Worm (Caenorhabditis elegans) whole organism, L4 larva: ENCODE results near the gene htrl-1.

Source experiments
- D1046.2 ChIP-seq: fragments of 200-800 bp; sonication (Bioruptor generic); IDR thresholded peaks from 2 replicates; pipeline ENCODE4 v1.3.6; 2022; ENCODE audit warnings: missing genetic modification characterization, missing compliant biosample characterization
- F10B5.3 ChIP-seq: sonication (generic microtip); optimal IDR thresholded peaks from 2 replicates; lab custom pipeline; 2016; ENCODE audit warnings: mild to moderate bottlenecking, missing genetic modification characterization, missing compliant biosample characterization
- F49E8.2 ChIP-seq: sonication (generic microtip); optimal IDR thresholded peaks from 2 replicates; lab custom pipeline; 2016; ENCODE audit warnings: missing compliant biosample characterization, mild to moderate bottlenecking, missing genetic modification characterization, borderline replicate concordance
- T20F7.1 ChIP-seq: fragments of 200-800 bp; sonication (Bioruptor generic); optimal IDR thresholded peaks from 2 replicates; lab custom pipeline; 2018; ENCODE audit warnings: mild to moderate bottlenecking, missing genetic modification characterization, missing compliant biosample characterization
- T26A8.4 ChIP-seq: fragments of 200-800 bp; sonication (Bioruptor generic); IDR thresholded peaks from 2 replicates; pipeline ENCODE4 v1.3.6; 2022; ENCODE audit warnings: missing genetic modification characterization, missing compliant biosample characterization
- Y5F2A.4 ChIP-seq: fragments of 200-800 bp; sonication (Bioruptor generic); optimal IDR thresholded peaks from 2 replicates; lab custom pipeline; 2018; ENCODE audit warnings: mild to moderate bottlenecking, missing genetic modification characterization, missing compliant biosample characterization
- ZK337.2 ChIP-seq: fragments of 200-800 bp; sonication (Bioruptor generic); IDR thresholded peaks from 2 replicates; pipeline ENCODE4 v1.3.6; 2022; ENCODE audit warnings: missing genetic modification reagents, missing genetic modification characterization, missing compliant biosample characterization
- aha-1 ChIP-seq: fragments of 150-350 bp; peaks from one replicate; lab custom pipeline; 2014; ENCODE audit warnings: missing biosample characterization, missing genetic modification characterization
- attf-4 ChIP-seq: sonication (generic microtip); optimal IDR thresholded peaks from 3 replicates; lab custom pipeline; 2017; ENCODE audit warnings: missing biosample characterization, missing genetic modification characterization
- ceh-20 ChIP-seq: fragments of 200-800 bp; sonication (Bioruptor generic); IDR thresholded peaks from 2 replicates; pipeline ENCODE4 v1.3.6; 2022; ENCODE audit warnings: missing genetic modification reagents, missing genetic modification characterization, missing compliant biosample characterization
- ceh-28 ChIP-seq: fragments of 150-350 bp; optimal IDR thresholded peaks from 2 replicates; lab custom pipeline; 2014; ENCODE audit warnings: missing biosample characterization, missing genetic modification reagents, missing genetic modification characterization
- ctbp-1 ChIP-seq: fragments of 200-800 bp; sonication (Bioruptor generic); IDR thresholded peaks from 2 replicates; pipeline ENCODE4 v1.3.6; 2022; ENCODE audit warnings: missing genetic modification reagents, missing genetic modification characterization, missing compliant biosample characterization
- daf-19 ChIP-seq: fragments of 200-800 bp; sonication (Bioruptor generic); conservative IDR thresholded peaks from 2 replicates; pipeline ENCODE4 v1.3.6; 2022; ENCODE audit warnings: missing genetic modification characterization, missing compliant biosample characterization
- daf-8 ChIP-seq: fragments of 200-800 bp; sonication (Bioruptor generic); IDR thresholded peaks from 2 replicates; pipeline ENCODE4 v1.3.6; 2022; ENCODE audit warnings: missing genetic modification characterization, missing compliant biosample characterization
- dmd-6 ChIP-seq: fragments of 200-800 bp; sonication (Bioruptor generic); IDR thresholded peaks from 2 replicates; pipeline ENCODE4 v1.3.6; 2022; ENCODE audit warnings: missing genetic modification reagents, missing genetic modification characterization, missing compliant biosample characterization
- dmd-9 ChIP-seq: fragments of 200-800 bp; sonication (Bioruptor generic); IDR thresholded peaks from 2 replicates; pipeline ENCODE4 v1.3.6; 2022; ENCODE audit warnings: missing genetic modification reagents, missing genetic modification characterization, missing compliant biosample characterization
- dpl-1 ChIP-seq: fragments of 150-350 bp; optimal IDR thresholded peaks from 2 replicates; lab custom pipeline; 2014; ENCODE audit warnings: missing biosample characterization, missing genetic modification reagents, missing genetic modification characterization
- duxl-1 ChIP-seq: sonication (generic microtip); optimal IDR thresholded peaks from 2 replicates; lab custom pipeline; 2016; ENCODE audit warnings: mild to moderate bottlenecking, missing genetic modification characterization, moderate library complexity, missing compliant biosample characterization; ENCODE audit not compliant: poor library complexity
- dve-1 ChIP-seq: sonication (generic microtip); optimal IDR thresholded peaks from 2 replicates; lab custom pipeline; 2017; ENCODE audit warnings: antibody characterized with exemption, mild to moderate bottlenecking, missing genetic modification characterization, missing compliant biosample characterization; ENCODE audit not compliant: insufficient read depth
- fkh-10 ChIP-seq: fragments of 150-350 bp; optimal IDR thresholded peaks from 2 replicates; lab custom pipeline; 2014; ENCODE audit warnings: missing biosample characterization, missing genetic modification reagents, missing genetic modification characterization
- hif-1 ChIP-seq, 2 experiments: sonication (generic microtip); optimal IDR thresholded peaks; 2 replicates each; lab custom pipeline; 2016 to 2017; ENCODE audit warnings: missing compliant biosample characterization in 2 of 2, missing genetic modification characterization in 2 of 2, missing genetic modification reagents in 2 of 2, missing genotype in 2 of 2, mild to moderate bottlenecking in 1 of 2
- hmg-1.1 ChIP-seq: fragments of 200-800 bp; sonication (Bioruptor generic); IDR thresholded peaks from 2 replicates; pipeline ENCODE4 v1.3.6; 2022; ENCODE audit warnings: missing genetic modification reagents, missing genetic modification characterization, missing compliant biosample characterization
- lim-7 ChIP-seq: fragments of 200-800 bp; sonication (Bioruptor generic); IDR thresholded peaks from 2 replicates; pipeline ENCODE4 v1.3.6; 2022; ENCODE audit warnings: missing genetic modification characterization, missing compliant biosample characterization
- lin-1 ChIP-seq: fragments of 200-800 bp; sonication (Bioruptor generic); IDR thresholded peaks from 2 replicates; pipeline ENCODE4 v1.3.6; 2022; ENCODE audit warnings: missing genetic modification reagents, missing genetic modification characterization, missing compliant biosample characterization
- lin-13 ChIP-seq: fragments of 150-350 bp; optimal IDR thresholded peaks from 2 replicates; lab custom pipeline; 2014; ENCODE audit warnings: missing biosample characterization, missing genetic modification reagents, missing genetic modification characterization
- lin-15B ChIP-seq: fragments of 150-350 bp; sonication (generic microtip); optimal IDR thresholded peaks from 3 replicates; lab custom pipeline; 2014; ENCODE audit warnings: missing biosample characterization, missing genetic modification characterization
- lin-29 ChIP-seq: fragments of 200-800 bp; sonication (Bioruptor generic); IDR thresholded peaks from 2 replicates; pipeline ENCODE4 v1.3.6; 2022; ENCODE audit warnings: missing genetic modification reagents, missing genetic modification characterization, missing compliant biosample characterization
- lsy-2 ChIP-seq, 2 experiments: fragments of 150-350 bp in 1 of 2; sonication (generic microtip) in 1 of 2; optimal IDR thresholded peaks; 2 replicates each; lab custom pipeline; 2014 to 2017; ENCODE audit warnings: missing biosample characterization in 2 of 2, missing genetic modification characterization in 2 of 2
- madf-9 ChIP-seq: fragments of 200-800 bp; sonication (Bioruptor generic); conservative IDR thresholded peaks from 2 replicates; pipeline ENCODE4 v1.3.6; 2022; ENCODE audit warnings: missing genetic modification reagents, missing genetic modification characterization, missing compliant biosample characterization
- mdl-1 ChIP-seq, 2 experiments: fragments of 150-350 bp in 1 of 2; sonication (generic microtip) in 1 of 2; optimal IDR thresholded peaks; 2 replicates each; lab custom pipeline; 2014 to 2017; ENCODE audit warnings: missing biosample characterization in 2 of 2, missing genetic modification characterization in 2 of 2
- mxl-3 ChIP-seq: fragments of 200-800 bp; sonication (Bioruptor generic); optimal IDR thresholded peaks from 2 replicates; lab custom pipeline; 2018; ENCODE audit warnings: mild to moderate bottlenecking, missing genetic modification characterization, missing compliant biosample characterization
- nhr-102 ChIP-seq: sonication (generic microtip); optimal IDR thresholded peaks from 2 replicates; lab custom pipeline; 2016; ENCODE audit warnings: mild to moderate bottlenecking, missing genetic modification characterization, moderate library complexity, missing compliant biosample characterization
- nhr-11 ChIP-seq: fragments of 150-350 bp; optimal IDR thresholded peaks from 2 replicates; lab custom pipeline; 2014; ENCODE audit warnings: missing biosample characterization, missing genetic modification characterization
- nhr-111 ChIP-seq: fragments of 200-800 bp; sonication (Bioruptor generic); optimal IDR thresholded peaks from 2 replicates; lab custom pipeline; 2018; ENCODE audit warnings: mild to moderate bottlenecking, missing genetic modification characterization, missing compliant biosample characterization
- nhr-237 ChIP-seq: sonication (generic microtip); optimal IDR thresholded peaks from 2 replicates; lab custom pipeline; 2017; ENCODE audit warnings: missing biosample characterization, missing genetic modification characterization
- nhr-41 ChIP-seq: fragments of 200-800 bp; sonication (Bioruptor generic); IDR thresholded peaks from 2 replicates; pipeline ENCODE4 v1.3.6; 2022; ENCODE audit warnings: missing genetic modification reagents, missing genetic modification characterization, missing compliant biosample characterization
- nhr-48 ChIP-seq: sonication (generic microtip); optimal IDR thresholded peaks from 2 replicates; lab custom pipeline; 2016; ENCODE audit warnings: mild to moderate bottlenecking, missing genetic modification characterization, missing compliant biosample characterization
- nhr-76 ChIP-seq: fragments of 150-350 bp; optimal IDR thresholded peaks from 2 replicates; lab custom pipeline; 2014; ENCODE audit warnings: missing biosample characterization, missing genetic modification characterization
- nhr-77 ChIP-seq: fragments of 150-350 bp; optimal IDR thresholded peaks from 2 replicates; lab custom pipeline; 2014; ENCODE audit warnings: missing biosample characterization, missing genetic modification characterization
- pha-4 ChIP-seq, 2 experiments: fragments of 150-350 bp in 1 of 2; fragments of 200-800 bp in 1 of 2; sonication (Bioruptor generic) in 1 of 2; IDR thresholded peaks in 1 of 2; optimal IDR thresholded peaks in 1 of 2; 2 replicates each; pipeline versions ENCODE4 v1.3.6 to Lab custom; 2014 to 2022; ENCODE audit warnings: missing genetic modification characterization in 2 of 2, missing genetic modification reagents in 2 of 2, missing biosample characterization in 1 of 2, missing compliant biosample characterization in 1 of 2
- php-3 ChIP-seq: fragments of 200-800 bp; sonication (Bioruptor generic); IDR thresholded peaks from 2 replicates; pipeline ENCODE4 v1.3.6; 2022; ENCODE audit warnings: missing genetic modification reagents, missing genetic modification characterization, missing compliant biosample characterization
- saeg-2 ChIP-seq: fragments of 200-800 bp; sonication (Bioruptor generic); IDR thresholded peaks from 2 replicates; pipeline ENCODE4 v1.3.6; 2022; ENCODE audit warnings: missing genetic modification reagents, missing genetic modification characterization, missing compliant biosample characterization
- skn-1 ChIP-seq: fragments of 150-350 bp; optimal IDR thresholded peaks from 2 replicates; lab custom pipeline; 2014; ENCODE audit warnings: missing biosample characterization, missing genetic modification characterization
- snpc-4 ChIP-seq: fragments of 150-350 bp; optimal IDR thresholded peaks from 2 replicates; lab custom pipeline; 2014; ENCODE audit warnings: missing biosample characterization, missing genetic modification characterization
- spr-3 ChIP-seq: fragments of 200-800 bp; sonication (Bioruptor generic); optimal IDR thresholded peaks from 2 replicates; lab custom pipeline; 2018; ENCODE audit warnings: mild to moderate bottlenecking, missing genetic modification characterization, missing compliant biosample characterization
- tra-1 ChIP-seq: fragments of 200-800 bp; sonication (Bioruptor generic); IDR thresholded peaks from 2 replicates; pipeline ENCODE4 v1.3.6; 2022; ENCODE audit warnings: missing genetic modification reagents, missing genetic modification characterization, missing compliant biosample characterization
- unc-62 ChIP-seq, 3 experiments: fragments of 150-350 bp in 1 of 3; sonication (generic microtip); optimal IDR thresholded peaks in 2 of 3; peaks in 1 of 3; 1 replicate in 1 of 3; 2 replicates in 2 of 3; lab custom pipeline; 2014 to 2017; ENCODE audit warnings: missing biosample characterization in 3 of 3, missing genetic modification characterization in 3 of 3, missing genetic modification reagents in 3 of 3, missing genotype in 1 of 3
- vab-7 ChIP-seq: fragments of 200-800 bp; sonication (Bioruptor generic); IDR thresholded peaks from 2 replicates; pipeline ENCODE4 v1.3.6; 2022; ENCODE audit warnings: missing genetic modification reagents, missing genetic modification characterization, missing compliant biosample characterization
- zag-1 ChIP-seq: fragments of 150-350 bp; optimal IDR thresholded peaks from 2 replicates; lab custom pipeline; 2014; ENCODE audit warnings: missing biosample characterization, missing genetic modification characterization
- zip-11 ChIP-seq: fragments of 200-800 bp; sonication (Bioruptor generic); IDR thresholded peaks from 2 replicates; pipeline ENCODE4 v1.3.6; 2022; ENCODE audit warnings: missing genetic modification characterization, missing compliant biosample characterization

Gene htrl-1

DNA sequence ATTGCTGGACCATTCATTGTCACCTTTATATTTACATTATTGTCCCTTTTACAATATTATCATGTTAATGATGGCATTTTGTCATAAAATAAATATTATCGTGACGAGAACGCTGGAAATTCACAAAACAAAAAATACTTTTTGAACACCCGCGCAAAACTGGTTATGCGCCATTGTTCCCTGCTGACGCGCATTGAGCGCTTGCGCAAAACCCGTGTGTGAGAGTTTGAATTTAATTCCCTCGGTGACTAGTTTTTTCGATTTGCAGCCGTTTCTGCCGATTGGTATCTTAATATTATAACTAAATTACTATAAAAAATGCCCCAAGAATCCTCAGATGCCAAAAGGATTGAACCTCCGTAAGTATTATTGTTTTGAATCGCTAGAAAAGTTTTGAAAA lies 25.3 kb upstream of the htrl-1 start, which contains the start of gene pafo-1:
Gene pafo-1, plus strand, starts transcription at position 256 of the 400 bp plus-strand sequence.
- TF ChIP-seq tra-1 (GFP tag; lab: Robert Waterston, UW) (no peak; the same call in 1 of the 2 replicates), aha-1 (tag; lab: Kevin White, UChicago) (peak; percentile 96), spr-3 (GFP tag; lab: Kevin White, UChicago) (peak; percentile 39), attf-4 (tag; lab: Kevin White, UChicago) (no peak), hif-1 (tag; optimal IDR thresholded peaks at IDR 0.05; lab: Kevin White, UChicago) (peak in 1 of 2 experiments; percentile 45), zag-1 (tag; lab: Kevin White, UChicago) (no peak), ceh-20 (GFP tag; lab: Robert Waterston, UW) (peak; percentile 82), zip-11 (GFP tag; lab: Robert Waterston, UW) (no peak), lsy-2 (tag; optimal IDR thresholded peaks at IDR 0.05; lab: Kevin White, UChicago) (no peak), dmd-9 (GFP tag; lab: Robert Waterston, UW) (no peak), lim-7 (GFP tag; lab: Robert Waterston, UW) (0 out of 2 replicates have a peak, but pooled peaks have one; percentile 9), dpl-1 (GFP tag; lab: Kevin White, UChicago) (peak; percentile 99), ZK337.2 (no peak), unc-62 (GFP tag; optimal IDR thresholded peaks at IDR 0.05 in 1 of 2; lab: Kevin White, UChicago) (peak in 1 of 2 experiments; percentile 72), unc-62 (tag; optimal IDR thresholded peaks at IDR 0.05; lab: Kevin White, UChicago) (no peak), php-3 (peak; percentile 72), Y5F2A.4 (GFP tag; lab: Kevin White, UChicago) (no peak), nhr-76 (tag; lab: Kevin White, UChicago) (no peak), lin-15B (tag; lab: Kevin White, UChicago) (peak; percentile 9), nhr-11 (peak; percentile 57), D1046.2 (GFP tag; lab: Robert Waterston, UW) (0 out of 2 replicates have a peak, but pooled peaks have one; percentile 31), F10B5.3 (tag; lab: Kevin White, UChicago) (peak; percentile 73), F49E8.2 (tag; lab: Kevin White, UChicago) (peak; percentile 80), nhr-77 (tag; lab: Kevin White, UChicago) (peak; percentile 54), lin-29 (GFP tag; lab: Robert Waterston, UW) (no peak), nhr-41 (GFP tag; lab: Robert Waterston, UW) (no peak), duxl-1 (tag; lab: Kevin White, UChicago) (peak; percentile 86), dmd-6 (peak; percentile 84), skn-1 (no peak), hmg-1.1 (GFP tag; lab: Robert Waterston, UW) (peak; percentile 81), snpc-4 (no peak), fkh-10 (GFP tag; lab: Kevin White, UChicago) (peak; percentile 57), daf-19 (peak; percentile 66; the same call in 1 of the 2 replicates), madf-9 (GFP tag; lab: Robert Waterston, UW) (peak; percentile 46; the same call in 1 of the 2 replicates), lin-13 (GFP tag; lab: Kevin White, UChicago) (peak; percentile 75), dve-1 (tag; lab: Kevin White, UChicago) (peak; percentile 81), ceh-28 (tag; lab: Kevin White, UChicago) (no peak), pha-4 (GFP tag; IDR thresholded peaks at IDR 0.05; lab: Robert Waterston, UW) (no peak), pha-4 (tag; optimal IDR thresholded peaks at IDR 0.05; lab: Kevin White, UChicago) (no peak), nhr-102 (tag; lab: Kevin White, UChicago) (peak; percentile 91), saeg-2 (GFP tag; lab: Robert Waterston, UW) (0 out of 2 replicates have a peak, but pooled peaks have one; percentile 39), daf-8 (GFP tag; lab: Robert Waterston, UW) (no peak), nhr-111 (GFP tag; lab: Kevin White, UChicago) (no peak), ctbp-1 (GFP tag; lab: Robert Waterston, UW) (peak; percentile 84), T20F7.1 (GFP tag; lab: Kevin White, UChicago) (peak; percentile 76), mdl-1 (tag; optimal IDR thresholded peaks at IDR 0.05; lab: Kevin White, UChicago) (peak in 1 of 2 experiments; percentile 52), lin-1 (GFP tag; lab: Robert Waterston, UW) (peak; percentile 50; the same call in 1 of the 2 replicates), nhr-237 (no peak), vab-7 (GFP tag; lab: Robert Waterston, UW) (no peak), nhr-48 (peak; percentile 75), T26A8.4 (GFP tag; lab: Robert Waterston, UW) (peak; percentile 90), mxl-3 (GFP tag; lab: Kevin White, UChicago) (peak; percentile 47)
